Worm (Caenorhabditis elegans) whole organism, mixed stage, embryonic: Measurements from ENCODE around the gene B0001.4.

ENCODE experiments used
- M03D4.4 ChIP-seq: sonication (generic microtip); optimal IDR thresholded peaks from 2 replicates; lab custom pipeline; 2017; ENCODE audit warnings: mild to moderate bottlenecking, missing genetic modification characterization, missing compliant biosample characterization
- bed-3 ChIP-seq: fragments of 200-800 bp; sonication (Bioruptor generic); optimal IDR thresholded peaks from 3 replicates; lab custom pipeline; 2018; ENCODE audit warnings: mild to moderate bottlenecking, missing genetic modification characterization, moderate library complexity, missing compliant biosample characterization
- blmp-1 ChIP-seq: fragments of 150-350 bp; optimal IDR thresholded peaks from 2 replicates; lab custom pipeline; 2014; ENCODE audit warnings: missing biosample characterization, missing genetic modification characterization
- ceh-39 ChIP-seq: fragments of 150-350 bp; optimal IDR thresholded peaks from 2 replicates; lab custom pipeline; 2014; ENCODE audit warnings: missing biosample characterization, missing genetic modification characterization
- ceh-43 ChIP-seq: fragments of 200-800 bp; sonication (Bioruptor generic); optimal IDR thresholded peaks from 2 replicates; lab custom pipeline; 2018; ENCODE audit warnings: mild to moderate bottlenecking, missing genetic modification characterization, moderate library complexity, missing compliant biosample characterization
- ceh-83 ChIP-seq: fragments of 200-800 bp; sonication (Bioruptor generic); optimal IDR thresholded peaks from 2 replicates; lab custom pipeline; 2018; ENCODE audit warnings: mild to moderate bottlenecking, missing genetic modification characterization, missing compliant biosample characterization
- ces-1 ChIP-seq: fragments of 150-350 bp; optimal IDR thresholded peaks from 2 replicates; lab custom pipeline; 2014; ENCODE audit warnings: missing biosample characterization, missing genetic modification reagents, missing genetic modification characterization
- cnd-1 ChIP-seq: fragments of 200-800 bp; sonication (Bioruptor generic); optimal IDR thresholded peaks from 2 replicates; lab custom pipeline; 2018; ENCODE audit warnings: mild to moderate bottlenecking, missing genetic modification characterization, missing compliant biosample characterization
- drap-1 ChIP-seq: fragments of 200-800 bp; sonication (Bioruptor generic); optimal IDR thresholded peaks from 3 replicates; lab custom pipeline; 2018; ENCODE audit warnings: mild to moderate bottlenecking, missing genetic modification characterization, missing compliant biosample characterization
- elt-1 ChIP-seq: sonication (generic microtip); optimal IDR thresholded peaks from 2 replicates; lab custom pipeline; 2017; ENCODE audit warnings: missing genetic modification characterization, mild to moderate bottlenecking, missing compliant biosample characterization, antibody characterized with exemption, moderate library complexity, borderline replicate concordance; ENCODE audit not compliant: insufficient read depth
- elt-3 ChIP-seq: fragments of 150-350 bp; optimal IDR thresholded peaks from 2 replicates; lab custom pipeline; 2014; ENCODE audit warnings: missing biosample characterization, missing genetic modification characterization
- flh-1 ChIP-seq: fragments of 200-800 bp; sonication (Bioruptor generic); optimal IDR thresholded peaks from 2 replicates; lab custom pipeline; 2018; ENCODE audit warnings: mild to moderate bottlenecking, missing genetic modification characterization, moderate library complexity, missing compliant biosample characterization
- ham-2 ChIP-seq: fragments of 200-800 bp; sonication (Bioruptor generic); optimal IDR thresholded peaks from 2 replicates; lab custom pipeline; 2018; ENCODE audit warnings: mild to moderate bottlenecking, missing genetic modification characterization, missing compliant biosample characterization
- hlh-1 ChIP-seq: fragments of 150-350 bp; optimal IDR thresholded peaks from 2 replicates; lab custom pipeline; 2014; ENCODE audit warnings: missing biosample characterization, missing genetic modification reagents, missing genetic modification characterization
- lin-13 ChIP-seq: fragments of 150-350 bp; optimal IDR thresholded peaks from 2 replicates; lab custom pipeline; 2014; ENCODE audit warnings: missing biosample characterization, missing genetic modification characterization
- lin-32 ChIP-seq: fragments of 200-800 bp; sonication (Bioruptor generic); optimal IDR thresholded peaks from 2 replicates; lab custom pipeline; 2018; ENCODE audit warnings: mild to moderate bottlenecking, missing genetic modification characterization, missing compliant biosample characterization
- lsy-2 ChIP-seq: fragments of 150-350 bp; optimal IDR thresholded peaks from 2 replicates; lab custom pipeline; 2014; ENCODE audit warnings: missing biosample characterization, missing genetic modification characterization
- mab-5 ChIP-seq: fragments of 150-350 bp; optimal IDR thresholded peaks from 2 replicates; lab custom pipeline; 2014; ENCODE audit warnings: missing biosample characterization, missing genetic modification characterization
- mep-1 ChIP-seq: fragments of 150-350 bp; optimal IDR thresholded peaks from 2 replicates; lab custom pipeline; 2017; ENCODE audit warnings: missing biosample characterization, missing genetic modification reagents, missing genetic modification characterization, inconsistent platforms
- mls-2 ChIP-seq: sonication (generic microtip); optimal IDR thresholded peaks from 2 replicates; lab custom pipeline; 2016; ENCODE audit warnings: mild to moderate bottlenecking, missing genetic modification characterization, moderate library complexity, missing compliant biosample characterization
- nhr-12 ChIP-seq: fragments of 150-350 bp; optimal IDR thresholded peaks from 2 replicates; lab custom pipeline; 2014; ENCODE audit warnings: missing biosample characterization, missing genetic modification characterization
- nhr-2 ChIP-seq: fragments of 150-350 bp; optimal IDR thresholded peaks from 2 replicates; lab custom pipeline; 2014; ENCODE audit warnings: missing biosample characterization, missing genetic modification characterization
- nhr-237 ChIP-seq: fragments of 150-350 bp; optimal IDR thresholded peaks from 2 replicates; lab custom pipeline; 2014; ENCODE audit warnings: missing biosample characterization, missing genetic modification characterization
- nhr-28 ChIP-seq: fragments of 150-350 bp; optimal IDR thresholded peaks from 2 replicates; lab custom pipeline; 2014; ENCODE audit warnings: missing biosample characterization, missing genetic modification characterization
- nhr-76 ChIP-seq: sonication (generic microtip); optimal IDR thresholded peaks from 2 replicates; lab custom pipeline; 2017; ENCODE audit warnings: missing biosample characterization, missing genetic modification characterization
- pha-4 ChIP-seq: fragments of 150-350 bp; optimal IDR thresholded peaks from 2 replicates; lab custom pipeline; 2018; ENCODE audit warnings: missing biosample characterization, missing genetic modification reagents, missing genetic modification characterization
- sem-2 ChIP-seq: fragments of 200-800 bp; sonication (Bioruptor generic); optimal IDR thresholded peaks from 2 replicates; lab custom pipeline; 2018; ENCODE audit warnings: mild to moderate bottlenecking, missing genetic modification characterization, missing compliant biosample characterization
- snpc-4 ChIP-seq: fragments of 150-350 bp; optimal IDR thresholded peaks from 2 replicates; lab custom pipeline; 2014; ENCODE audit warnings: missing biosample characterization, missing genetic modification characterization
- sptf-1 ChIP-seq: sonication (generic microtip); optimal IDR thresholded peaks from 2 replicates; lab custom pipeline; 2017; ENCODE audit warnings: mild to moderate bottlenecking, missing genetic modification characterization, moderate library complexity, missing compliant biosample characterization
- tbx-8 ChIP-seq: fragments of 200-800 bp; sonication (Bioruptor generic); optimal IDR thresholded peaks from 2 replicates; lab custom pipeline; 2018; ENCODE audit warnings: mild to moderate bottlenecking, missing genetic modification characterization, moderate library complexity, missing compliant biosample characterization
- unc-120 ChIP-seq: sonication (generic microtip); optimal IDR thresholded peaks from 2 replicates; lab custom pipeline; 2017; ENCODE audit warnings: missing genetic modification characterization, missing compliant biosample characterization; ENCODE audit not compliant: poor library complexity, severe bottlenecking
- unc-39 ChIP-seq: fragments of 150-350 bp; optimal IDR thresholded peaks from 2 replicates; lab custom pipeline; 2014; ENCODE audit warnings: missing biosample characterization, missing genetic modification characterization
- unc-62 ChIP-seq: fragments of 150-350 bp; optimal IDR thresholded peaks from 2 replicates; lab custom pipeline; 2014; ENCODE audit warnings: missing biosample characterization, missing genetic modification reagents, missing genetic modification characterization
- zip-8 ChIP-seq: fragments of 150-350 bp; optimal IDR thresholded peaks from 2 replicates; lab custom pipeline; 2014; ENCODE audit warnings: missing biosample characterization, missing genetic modification characterization
- ztf-11 ChIP-seq: fragments of 150-350 bp; optimal IDR thresholded peaks from 2 replicates; lab custom pipeline; 2014; ENCODE audit warnings: missing biosample characterization, missing genetic modification characterization

Gene B0001.4

ce11 chrIV:12089551-12089950, 48.4 kb downstream of the B0001.4 start, which contains the start of gene F11A10.6:
Gene F11A10.6, minus strand, starts transcription at chrIV:12089651.
- TF ChIP-seq sem-2 (GFP tag; lab: Kevin White, UChicago) (no peak), lsy-2 (no peak), elt-3 (tag; lab: Kevin White, UChicago) (no peak), ztf-11 (tag; lab: Kevin White, UChicago) (no peak)
- TF ChIP-seq, all 35 proteins: peak for 0

DNA sequence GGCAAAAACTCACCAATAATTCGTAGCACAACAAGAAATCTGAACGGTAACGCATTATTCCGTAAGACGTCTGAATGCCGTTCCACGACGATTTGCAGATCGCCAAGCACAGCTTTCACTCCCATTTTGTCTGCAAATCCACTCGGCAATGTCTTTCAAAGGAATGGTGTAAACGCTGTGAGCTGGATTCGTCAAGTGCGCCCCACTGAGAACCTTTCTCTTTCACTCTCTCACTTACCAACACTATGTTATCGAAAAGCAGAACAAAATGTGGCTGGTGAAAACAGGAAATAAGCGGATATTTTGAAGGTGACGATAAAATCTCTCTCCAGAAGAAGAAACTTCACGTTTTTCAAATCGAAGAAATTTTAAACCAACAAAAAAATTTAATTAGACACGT, 49.1 kb downstream of the B0001.4 start:
- no peak for TF ChIP-seq nhr-28 (tag; lab: Kevin White, UChicago)
- no peak for TF ChIP-seq lin-13 (tag; lab: Kevin White, UChicago)
- no peak for TF ChIP-seq mab-5 (tag; lab: Kevin White, UChicago)
- TF ChIP-seq hlh-1: no peak
- TF ChIP-seq flh-1 (GFP tag; lab: Kevin White, UChicago): no peak
- no peak for TF ChIP-seq pha-4 (tag; lab: Kevin White, UChicago)
- TF ChIP-seq M03D4.4 (tag; lab: Kevin White, UChicago): no peak
- TF ChIP-seq unc-62 (GFP tag; lab: Kevin White, UChicago): no peak
- TF ChIP-seq elt-3 (tag; lab: Kevin White, UChicago): no peak
- no peak for TF ChIP-seq sem-2 (GFP tag; lab: Kevin White, UChicago)
- no peak for TF ChIP-seq elt-1 (tag; lab: Kevin White, UChicago)
- no peak for TF ChIP-seq snpc-4
- peak; percentile 58 for TF ChIP-seq blmp-1
- TF ChIP-seq zip-8: no peak
- no peak for TF ChIP-seq nhr-12 (tag; lab: Kevin White, UChicago)
- TF ChIP-seq ham-2 (GFP tag; lab: Kevin White, UChicago): peak; percentile 36
- TF ChIP-seq lsy-2: peak; percentile 28
- no peak for TF ChIP-seq unc-120 (tag; lab: Kevin White, UChicago)
- no peak for TF ChIP-seq lin-32
- TF ChIP-seq ceh-83 (GFP tag; lab: Kevin White, UChicago): no peak
- no peak for TF ChIP-seq bed-3 (GFP tag; lab: Kevin White, UChicago)
- TF ChIP-seq nhr-237 (tag; lab: Kevin White, UChicago): peak; percentile 11
- TF ChIP-seq mep-1 (tag; lab: Kevin White, UChicago): peak; percentile 35
- TF ChIP-seq unc-39: no peak
- no peak for TF ChIP-seq mls-2 (tag; lab: Kevin White, UChicago)
- TF ChIP-seq nhr-2: no peak
- no peak for TF ChIP-seq drap-1 (GFP tag; lab: Kevin White, UChicago)
- TF ChIP-seq ceh-39: no peak

ce11 chrIV:12086498-12086897, 51.5 kb downstream of the B0001.4 start:
- TF ChIP-seq ztf-11 (tag; lab: Kevin White, UChicago) (no peak), drap-1 (GFP tag; lab: Kevin White, UChicago) (peak; percentile 75), pha-4 (tag; lab: Kevin White, UChicago) (peak; percentile 65), blmp-1 (no peak), nhr-12 (tag; lab: Kevin White, UChicago) (no peak), bed-3 (GFP tag; lab: Kevin White, UChicago) (no peak), cnd-1 (peak; percentile 77), mls-2 (tag; lab: Kevin White, UChicago) (peak; percentile 84), sem-2 (GFP tag; lab: Kevin White, UChicago) (peak; percentile 42), ceh-83 (GFP tag; lab: Kevin White, UChicago) (peak; percentile 80), unc-39 (no peak), ham-2 (GFP tag; lab: Kevin White, UChicago) (peak; percentile 88), elt-3 (tag; lab: Kevin White, UChicago) (no peak), unc-120 (tag; lab: Kevin White, UChicago) (peak; percentile 57), nhr-2 (no peak), ceh-43 (peak; percentile 62), M03D4.4 (tag; lab: Kevin White, UChicago) (peak; percentile 82), tbx-8 (GFP tag; lab: Kevin White, UChicago) (peak; percentile 77), ces-1 (GFP tag; lab: Kevin White, UChicago) (no peak), sptf-1 (tag; lab: Kevin White, UChicago) (peak; percentile 83), flh-1 (GFP tag; lab: Kevin White, UChicago) (peak; percentile 25), nhr-76 (no peak), elt-1 (tag; lab: Kevin White, UChicago) (peak; percentile 23), snpc-4 (no peak), nhr-28 (tag; lab: Kevin White, UChicago) (no peak), lsy-2 (no peak), lin-32 (peak; percentile 68)
